Worm (Caenorhabditis elegans): ENCODE measurements around the gene F58A6.5.

ce11 chrII:5105020-5105419 is 43.2 kb downstream of the F58A6.5 start:
- TF ChIP-seq nhr-19 (GFP tag; conservative IDR thresholded peaks at IDR 0.05) (peak; percentile 68), ceh-8 (GFP tag; optimal IDR thresholded peaks at IDR 0.05) (no peak)

All from whole organism, L1 larva.